Fruit fly (Drosophila melanogaster): ENCODE results near the gene Alp12.
A peak's percentile ranks its signal among the peaks of the same experiment; 100 is the strongest.

The Alp12 gene

dm6 chr2L:19425765-19426329 lies 2.0 kb downstream of the Alp12 start (continued):
- no peak for TF ChIP-seq CG3163 (GFP tag; optimal IDR thresholded peaks at IDR 0.05)
- peak; percentile 82 for TF ChIP-seq zfh1 (GFP tag; IDR thresholded peaks at IDR 0.05)
- TF ChIP-seq gce (GFP tag; IDR thresholded peaks at IDR 0.05): 0 out of 3 replicates have a peak, but pooled peaks have one; percentile 30
- peak; percentile 68 for TF ChIP-seq exex (tag; optimal IDR thresholded peaks at IDR 0.05)
- peak; percentile 78 for TF ChIP-seq lilli (GFP tag; optimal IDR thresholded peaks at IDR 0.05)
- peak; percentile 20 for TF ChIP-seq schlank (tag; optimal IDR thresholded peaks at IDR 0.05)
- peak; percentile 36; the same call in 1 of the 2 replicates for TF ChIP-seq peb (GFP tag; IDR thresholded peaks at IDR 0.05)
- TF ChIP-seq chm (GFP tag; IDR thresholded peaks at IDR 0.05): no peak
- no peak for TF ChIP-seq Hand (GFP tag; optimal IDR thresholded peaks at IDR 0.05)
- TF ChIP-seq ara (GFP tag; IDR thresholded peaks at IDR 0.05): peak; percentile 70
- TF ChIP-seq Bgb (GFP tag; IDR thresholded peaks at IDR 0.05; ENCODE audit: partially characterized antibody): peak; percentile 6; the same call in 1 of the 2 replicates
- no peak for TF ChIP-seq Kr (GFP tag; optimal IDR thresholded peaks at IDR 0.05)
- TF ChIP-seq z (GFP tag; IDR thresholded peaks at IDR 0.05): peak; percentile 58; the same call in 1 of the 3 replicates
- no peak for TF ChIP-seq Doc2 (GFP tag; IDR thresholded peaks at IDR 0.05)
- peak; percentile 66 for TF ChIP-seq CG8924 (tag; optimal IDR thresholded peaks at IDR 0.05)
- peak; percentile 67 for TF ChIP-seq CG9932 (GFP tag; IDR thresholded peaks at IDR 0.05)
- TF ChIP-seq CG12236 (GFP tag; optimal IDR thresholded peaks at IDR 0.05): no peak
- TF ChIP-seq NC2β (GFP tag; optimal IDR thresholded peaks at IDR 0.05): no peak
- TF ChIP-seq CG4730 (GFP tag; IDR thresholded peaks at IDR 0.05): peak; percentile 55
- TF ChIP-seq Chrac-16 (GFP tag; optimal IDR thresholded peaks at IDR 0.05): peak; percentile 63
- 0 out of 3 replicates have a peak, but pooled peaks have one; percentile 27 for TF ChIP-seq CG11093 (GFP tag; IDR thresholded peaks at IDR 0.05)
- TF ChIP-seq CG10431 (GFP tag; optimal IDR thresholded peaks at IDR 0.05): peak; percentile 48
- peak; percentile 81 for TF ChIP-seq pros (GFP tag; optimal IDR thresholded peaks at IDR 0.05)
- TF ChIP-seq CG2116 (GFP tag; optimal IDR thresholded peaks at IDR 0.05): peak; percentile 4
- TF ChIP-seq CG11723 (GFP tag; optimal IDR thresholded peaks at IDR 0.05): peak; percentile 49
- peak; percentile 87 for TF ChIP-seq row (GFP tag; IDR thresholded peaks at IDR 0.05)
- TF ChIP-seq H2.0 (GFP tag; IDR thresholded peaks at IDR 0.05): peak; percentile 71
- TF ChIP-seq CG14710 (tag; optimal IDR thresholded peaks at IDR 0.05): peak; percentile 49
- TF ChIP-seq hbn (GFP tag; IDR thresholded peaks at IDR 0.05; ENCODE audit: partially characterized antibody): no peak
- TF ChIP-seq CG6175 (GFP tag; IDR thresholded peaks at IDR 0.05): 0 out of 3 replicates have a peak, but pooled peaks have one; percentile 12
- TF ChIP-seq Doc3 (GFP tag; IDR thresholded peaks at IDR 0.05; ENCODE audit: partially characterized antibody): no peak
- peak; percentile 55 for TF ChIP-seq nau (GFP tag; optimal IDR thresholded peaks at IDR 0.05)
- peak; percentile 47 for TF ChIP-seq CG15514 (GFP tag; optimal IDR thresholded peaks at IDR 0.05)
- peak; percentile 78 for TF ChIP-seq unpg (GFP tag; optimal IDR thresholded peaks at IDR 0.05)
- TF ChIP-seq Eip74EF (GFP tag; optimal IDR thresholded peaks at IDR 0.05): no peak
- peak; percentile 44 for TF ChIP-seq CG6765 (GFP tag; optimal IDR thresholded peaks at IDR 0.05)
- TF ChIP-seq CG31441 (GFP tag; IDR thresholded peaks at IDR 0.05): peak; percentile 74
- TF ChIP-seq CG34376 (GFP tag; optimal IDR thresholded peaks at IDR 0.05): no peak
- peak; percentile 38 for TF ChIP-seq D19B (GFP tag; optimal IDR thresholded peaks at IDR 0.05)
- TF ChIP-seq phol (tag; optimal IDR thresholded peaks at IDR 0.05): peak; percentile 75
- TF ChIP-seq klu (GFP tag; IDR thresholded peaks at IDR 0.05): peak; percentile 65; the same call in 1 of the 2 replicates
- TF ChIP-seq CG11696 (GFP tag; IDR thresholded peaks at IDR 0.05): peak; percentile 46; the same call in 1 of the 2 replicates
- TF ChIP-seq Dref (GFP tag; IDR thresholded peaks at IDR 0.05): no peak
- no peak for TF ChIP-seq dm (GFP tag; optimal IDR thresholded peaks at IDR 0.05)
- peak; percentile 80 for TF ChIP-seq CG4360 (GFP tag; IDR thresholded peaks at IDR 0.05)
- TF ChIP-seq CG10543 (GFP tag; optimal IDR thresholded peaks at IDR 0.05): peak; percentile 72
- peak; percentile 40 for TF ChIP-seq Atf-2 (GFP tag; optimal IDR thresholded peaks at IDR 0.05)
- TF ChIP-seq CG10979 (tag; optimal IDR thresholded peaks at IDR 0.05): peak; percentile 75
- TF ChIP-seq BEAF-32 (GFP tag; optimal IDR thresholded peaks at IDR 0.05): no peak

Data from whole organism, embryonic.